Fruit fly (Drosophila melanogaster) whole organism, embryonic: Measurements from ENCODE around the gene insv.

Source experiments
- CG13775 ChIP-seq: fragments of 200-800 bp; sonication (Bioruptor generic); optimal IDR thresholded peaks from 3 replicates; lab custom pipeline; 2017; ENCODE audit warnings: missing biosample characterization, mild to moderate bottlenecking, missing genetic modification characterization
- CTCF ChIP-seq: fragments of 200-800 bp; sonication (Bioruptor generic); optimal IDR thresholded peaks from 2 replicates; lab custom pipeline; 2017; ENCODE audit warnings: missing biosample characterization, mild to moderate bottlenecking, missing genetic modification characterization, moderate library complexity
- E2f2 ChIP-seq: fragments of 200-800 bp; sonication (Bioruptor generic); IDR thresholded peaks from 2 replicates; pipeline ENCODE4 v1.3.6; 2022; ENCODE audit warnings: missing biosample characterization, missing genetic modification characterization
- Hand ChIP-seq: fragments of 200-800 bp; sonication (Bioruptor generic); optimal IDR thresholded peaks from 2 replicates; lab custom pipeline; 2017; ENCODE audit warnings: mild to moderate bottlenecking, missing biosample characterization, missing genetic modification reagents, missing genetic modification characterization
- Hmr ChIP-seq: fragments of 200-800 bp; sonication (Bioruptor generic); optimal IDR thresholded peaks from 3 replicates; lab custom pipeline; 2017; ENCODE audit warnings: mild to moderate bottlenecking, missing biosample characterization, missing genetic modification reagents, missing genetic modification characterization
- Usf ChIP-seq: fragments of 200-800 bp; sonication (Bioruptor generic); optimal IDR thresholded peaks from 2 replicates; lab custom pipeline; 2017; ENCODE audit warnings: missing genotype, missing biosample characterization, missing genetic modification characterization
- cas ChIP-seq: fragments of 200-800 bp; sonication (Bioruptor generic); IDR thresholded peaks from 2 replicates; pipeline ENCODE4 v1.3.6; 2022; ENCODE audit warnings: missing biosample characterization, missing genetic modification characterization
- jing ChIP-seq: fragments of 200-800 bp; sonication (Bioruptor generic); optimal IDR thresholded peaks from 2 replicates; lab custom pipeline; 2018; ENCODE audit warnings: missing biosample characterization, mild to moderate bottlenecking, missing genetic modification characterization

dm6 chr2L:2552725-2553124 lies 24.1 kb downstream of the insv start, which contains the start of gene CG3515:
- TF ChIP-seq CTCF (GFP tag; lab: Kevin White, UChicago) (no peak), Hmr (no peak), Hand (GFP tag; lab: Kevin White, UChicago) (no peak), Usf (no peak), jing (GFP tag; lab: Kevin White, UChicago) (no peak), CG13775 (no peak), cas (GFP tag; lab: Robert Waterston, UW) (no peak), E2f2 (GFP tag; lab: Robert Waterston, UW) (no peak)
